Fruit fly (Drosophila melanogaster) whole organism, larva: ENCODE measurements around the gene CG7987.

Experiments used
- noc ChIP-seq: fragments of 200-800 bp; sonication (Bioruptor generic); optimal IDR thresholded peaks from 3 replicates; lab custom pipeline; 2019; ENCODE audit warnings: missing biosample characterization, mild to moderate bottlenecking, missing genetic modification characterization, moderate library complexity

CG7987 gene

DNA sequence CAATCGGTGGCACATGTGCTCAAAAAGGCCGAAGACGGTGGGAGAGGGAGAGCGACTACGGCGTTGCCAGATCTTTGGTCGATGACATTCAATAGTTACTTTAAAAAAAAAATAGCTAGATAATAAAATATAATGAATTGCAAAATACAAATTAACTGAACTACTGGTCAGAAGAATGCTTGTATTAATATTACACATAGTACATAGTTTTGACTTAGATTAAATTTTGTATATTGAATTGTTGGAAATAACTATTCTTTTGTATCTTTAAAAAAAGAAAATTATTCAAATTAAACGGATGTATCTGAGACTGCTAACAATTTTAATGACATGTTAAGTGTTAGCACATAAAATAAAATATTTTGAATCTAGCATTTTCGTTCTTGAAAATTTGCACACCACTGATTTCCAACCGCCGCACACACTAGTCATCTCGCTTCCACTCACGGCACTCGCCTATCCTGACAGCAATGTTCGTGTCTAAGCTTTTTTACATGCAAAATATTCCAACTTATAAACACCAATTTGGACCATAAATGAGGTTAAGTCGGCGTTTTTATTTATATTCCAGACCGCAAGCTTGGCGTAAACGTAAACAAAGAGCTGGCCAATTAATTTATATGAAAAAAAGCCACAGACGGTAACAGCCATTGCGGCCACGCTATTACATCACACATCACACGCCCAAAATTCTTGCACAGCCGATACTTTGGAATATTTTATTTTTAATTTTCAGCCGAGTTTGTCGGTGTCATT lies 547 bp downstream of the CG7987 start:
- peak; percentile 79 for TF ChIP-seq noc (tag; lab: Kevin White, UChicago)

DNA sequence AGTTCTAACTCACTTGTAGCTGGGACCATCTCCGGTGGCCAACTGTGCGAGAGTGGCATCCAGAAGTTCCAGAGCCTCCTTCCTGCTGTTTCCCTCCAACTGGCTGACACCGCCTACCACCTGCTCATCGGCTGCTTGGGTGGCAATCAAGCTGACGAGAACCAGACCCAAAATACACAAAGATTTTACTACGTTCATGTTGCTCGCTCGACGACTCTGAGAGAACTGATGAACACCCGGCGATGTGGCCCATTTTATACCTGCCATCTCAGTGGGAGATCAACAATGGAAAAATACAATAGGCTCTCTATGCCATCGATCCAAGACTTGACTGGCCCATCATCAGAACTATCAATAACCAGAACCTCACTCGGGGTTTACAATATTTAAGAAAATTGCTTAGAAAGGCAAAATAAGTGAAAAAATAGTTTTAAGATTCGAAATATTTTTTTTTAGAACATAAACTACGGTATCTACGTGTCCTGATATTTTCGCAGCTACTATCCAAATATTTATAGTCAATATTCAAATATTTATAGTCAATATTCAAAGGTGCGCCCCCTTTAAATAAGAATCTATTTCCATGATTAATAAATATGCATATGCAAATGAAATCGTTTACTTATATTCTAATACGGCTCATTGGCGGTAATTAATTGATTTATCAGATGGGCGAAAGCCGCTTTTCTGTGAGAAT lies 6.1 kb downstream of the CG7987 start, which contains the start of gene Cys:
TSS of gene Cys (minus strand) at position 234 of the 697 bp plus-strand sequence.
- TF ChIP-seq noc (tag; lab: Kevin White, UChicago): peak; percentile 36

DNA sequence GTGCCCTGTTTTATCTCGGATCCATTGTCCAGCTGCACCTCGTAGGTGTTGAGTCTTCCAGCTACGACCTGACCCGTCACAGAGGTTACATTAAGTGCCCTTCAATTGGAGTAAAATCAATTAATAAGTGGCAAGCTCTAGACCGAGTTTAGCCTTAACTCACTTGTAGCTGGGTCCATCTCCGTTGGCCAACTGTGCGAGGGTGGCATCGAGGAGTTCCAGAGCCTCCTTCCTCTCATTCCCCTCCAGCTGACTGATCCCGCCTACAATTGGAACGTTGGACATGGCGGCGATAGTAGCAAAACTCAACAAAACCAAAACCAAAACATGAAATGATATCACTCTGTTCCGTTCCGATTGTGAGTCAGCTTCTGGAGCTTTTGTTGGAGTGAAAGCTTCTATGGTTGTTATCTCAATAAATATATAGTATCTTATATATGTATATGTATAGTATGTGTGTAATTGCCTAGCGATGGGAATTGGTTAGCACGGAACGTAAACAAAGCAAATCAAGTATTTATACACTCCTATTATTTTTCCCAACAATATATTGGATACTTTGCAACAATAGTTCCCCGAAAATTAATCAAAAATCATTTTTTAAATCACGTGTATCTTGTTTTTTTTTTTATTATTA lies 7.1 kb downstream of the CG7987 start, which contains the start of gene CG8066:
TSS of gene CG8066 (minus strand) at position 347 of the 637 bp plus-strand sequence.
- TF ChIP-seq noc (tag; lab: Kevin White, UChicago): no peak

DNA sequence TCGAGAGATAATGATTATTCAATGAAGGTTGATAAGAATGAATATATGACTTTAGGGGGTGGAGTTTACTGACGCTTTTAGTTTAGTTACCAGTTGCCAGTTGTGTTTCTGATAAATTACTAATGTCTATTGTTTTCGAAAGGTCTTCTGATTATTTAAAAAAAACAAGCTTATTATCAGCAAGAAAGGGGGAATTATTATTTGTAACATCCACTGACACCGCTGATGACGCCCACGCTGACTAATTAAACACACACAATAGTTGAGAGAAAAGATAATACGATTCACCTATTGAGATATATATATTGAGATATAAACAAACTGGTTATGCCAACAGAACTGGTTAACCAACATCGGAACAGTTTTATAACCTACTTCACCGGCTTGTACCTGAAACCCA lies 7.9 kb downstream of the CG7987 start:
- no peak for TF ChIP-seq noc (tag; lab: Kevin White, UChicago)

DNA sequence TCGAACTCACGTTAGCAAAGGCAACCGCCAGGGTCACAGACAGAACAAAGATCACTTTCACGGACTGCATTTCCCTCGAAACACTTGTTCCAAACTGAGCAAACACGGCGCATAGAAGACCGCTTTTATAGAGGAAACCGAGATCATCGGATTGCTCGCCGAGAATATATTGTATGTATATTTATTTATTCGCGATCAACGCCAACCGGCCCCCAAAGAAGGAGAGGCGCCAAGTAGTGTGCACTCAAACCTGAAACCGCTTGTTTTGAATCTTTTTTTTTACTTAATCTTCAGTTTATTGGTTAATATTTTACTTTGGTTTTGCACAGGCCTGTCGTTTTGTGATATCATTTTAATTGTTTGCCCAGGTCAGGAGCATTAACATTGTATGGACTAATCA lies 8.4 kb downstream of the CG7987 start, which contains the start of gene CG31313:
TSS of gene CG31313 (minus strand) at position 101 of the 400 bp plus-strand sequence.
- no peak for TF ChIP-seq noc (tag; lab: Kevin White, UChicago)

DNA sequence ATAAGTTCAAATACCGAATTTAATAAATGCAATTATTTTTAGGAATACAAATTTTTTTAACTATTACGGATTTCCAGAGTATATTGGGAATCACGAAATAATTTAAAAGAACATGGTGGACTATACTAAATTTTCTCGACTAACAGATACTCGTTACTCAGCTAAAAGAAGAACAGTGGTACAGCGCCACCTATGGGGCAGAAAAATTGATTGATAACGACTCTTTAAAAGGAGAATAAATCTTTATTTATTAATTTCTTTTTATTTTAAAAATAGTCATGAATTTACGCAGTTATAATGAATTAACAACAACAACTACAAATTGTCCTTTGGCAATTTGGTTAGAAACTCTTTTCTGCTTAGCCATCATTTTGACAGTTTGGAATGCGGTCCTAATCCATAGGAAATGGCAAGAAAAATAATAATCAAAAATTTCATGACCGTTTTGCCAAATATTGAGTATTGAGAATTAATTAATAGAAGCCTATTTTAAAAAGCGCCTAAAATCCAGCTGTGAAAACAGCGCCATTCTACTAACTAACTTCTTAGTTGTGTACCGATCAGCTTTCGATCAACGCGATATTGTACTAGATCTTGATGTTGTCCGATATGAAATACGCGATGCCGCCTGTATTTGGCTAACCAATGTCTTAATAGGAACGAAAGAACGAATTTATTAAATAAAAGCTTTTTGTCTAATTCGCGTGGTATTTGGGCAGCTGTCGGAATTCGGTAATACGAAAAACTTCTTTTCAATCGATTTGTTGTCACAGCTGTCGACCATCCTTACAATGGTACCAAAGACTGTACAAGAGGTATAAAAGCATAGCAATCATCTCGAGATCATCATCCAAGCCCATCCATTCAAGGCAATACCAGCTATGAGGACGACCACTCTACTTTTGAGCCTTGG lies 10.4 kb downstream of the CG7987 start, which contains the start of gene CG14852:
TSS of gene CG14852 (plus strand) at position 863 of the 913 bp plus-strand sequence.
- TF ChIP-seq noc (tag; lab: Kevin White, UChicago): no peak

DNA sequence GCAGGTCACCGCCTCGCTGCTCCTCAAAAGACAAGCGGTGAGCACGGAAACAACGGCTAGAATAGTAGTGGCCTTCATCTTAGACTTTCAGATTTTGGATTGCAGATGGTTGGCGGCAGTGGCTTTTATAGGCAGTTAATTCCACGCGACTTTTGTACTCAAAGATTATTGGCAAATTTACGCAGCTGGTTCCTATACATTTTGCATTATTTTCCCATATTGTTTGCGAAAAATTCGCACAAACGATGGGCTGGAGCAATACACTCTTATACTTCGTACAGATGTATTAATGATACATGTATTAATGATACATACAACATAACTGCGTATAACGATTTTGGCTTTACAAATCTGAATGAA lies 11.0 kb downstream of the CG7987 start, which contains the start of gene CG8087:
TSS of gene CG8087 (minus strand) at position 101 of the 360 bp plus-strand sequence.
- TF ChIP-seq noc (tag; lab: Kevin White, UChicago): no peak

DNA sequence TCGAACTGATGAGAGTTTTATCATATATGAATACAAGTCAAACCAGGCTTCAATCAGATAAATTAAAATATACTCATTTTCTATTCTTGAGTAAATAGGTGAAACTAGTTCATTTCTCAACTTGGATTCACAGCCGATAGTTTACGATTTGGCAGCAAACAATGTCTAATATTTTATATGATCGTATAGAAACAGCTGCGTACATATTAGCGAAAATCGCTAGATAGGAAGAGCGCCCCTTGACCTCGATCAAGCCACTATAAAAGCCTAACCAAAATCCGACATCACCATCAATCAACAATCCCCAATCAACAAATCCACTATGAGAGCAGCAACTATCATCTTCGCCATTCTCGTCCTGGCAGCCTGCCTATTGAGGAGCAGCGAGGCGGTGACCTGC lies 13.6 kb downstream of the CG7987 start, which contains the start of gene CG14851:
TSS of gene CG14851 (plus strand) at position 301 of the 400 bp plus-strand sequence.
- TF ChIP-seq noc (tag; lab: Kevin White, UChicago): no peak

DNA sequence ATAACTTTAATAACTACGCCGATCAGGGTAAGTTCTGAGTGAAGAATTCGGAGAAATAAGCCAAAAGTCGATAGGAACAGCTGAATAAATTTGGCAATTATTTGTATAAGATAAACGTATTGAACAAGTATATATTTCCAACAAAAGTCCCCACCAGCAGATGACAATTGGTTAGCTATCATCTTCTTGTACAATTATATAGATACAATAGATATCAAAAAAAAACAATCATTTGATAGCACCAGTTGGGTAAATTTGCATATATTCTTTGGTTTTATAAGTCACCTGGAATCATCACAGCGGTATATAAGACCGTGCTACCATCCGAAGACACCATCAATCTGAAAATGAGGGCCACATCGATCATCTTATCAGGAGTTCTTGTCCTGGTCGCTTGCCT lies 15.1 kb downstream of the CG7987 start, which contains the start of gene Jig:
TSS of gene Jig (plus strand) at position 301 of the 400 bp plus-strand sequence.
- no peak for TF ChIP-seq noc (tag; lab: Kevin White, UChicago)

DNA sequence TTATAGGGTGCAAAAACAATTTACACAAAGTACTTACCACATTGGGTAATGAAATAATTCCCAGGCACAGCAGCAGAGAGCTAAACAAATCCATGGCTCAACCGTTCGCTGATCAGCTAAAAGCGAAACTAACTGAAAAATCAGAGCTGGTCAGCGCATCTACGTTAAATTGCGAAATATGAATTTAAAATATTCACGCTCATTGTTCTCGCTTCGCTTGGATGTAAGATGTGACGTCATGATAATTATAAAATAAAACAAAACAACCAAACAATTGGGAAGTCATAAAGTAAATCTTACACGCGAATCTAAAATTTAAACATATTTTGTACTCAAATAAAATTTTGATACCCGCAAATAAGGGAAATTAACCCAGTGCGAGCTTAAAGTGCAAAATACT lies 15.7 kb downstream of the CG7987 start, which contains the start of gene CG14854:
TSS of gene CG14854 (minus strand) at position 101 of the 400 bp plus-strand sequence.
- no peak for TF ChIP-seq noc (tag; lab: Kevin White, UChicago)

DNA sequence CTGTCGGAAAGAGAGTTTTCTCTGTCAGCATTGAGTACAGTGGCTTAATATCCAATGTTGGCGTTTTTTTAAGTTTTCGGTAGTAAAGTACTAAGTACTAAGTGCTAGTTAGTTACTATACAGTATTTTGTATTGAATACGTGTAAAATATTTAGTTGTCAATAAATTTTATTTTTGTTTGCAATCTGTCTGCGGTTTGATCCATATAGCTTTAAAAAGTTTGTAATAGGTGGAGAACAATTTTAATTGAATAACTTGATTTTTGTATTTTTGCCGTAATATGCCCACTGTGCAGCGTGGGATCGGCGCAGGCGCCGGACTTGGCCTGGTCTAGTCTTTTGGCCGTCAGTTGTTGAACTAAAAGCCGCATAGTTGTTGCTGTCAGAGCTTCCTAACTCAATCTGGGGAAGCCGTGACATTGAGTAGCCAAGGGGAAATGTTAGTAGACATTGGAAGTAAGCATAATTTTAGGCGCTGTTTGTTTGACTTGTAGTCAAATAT lies 17.3 kb downstream of the CG7987 start:
- peak; percentile 86 for TF ChIP-seq noc (tag; lab: Kevin White, UChicago)

DNA sequence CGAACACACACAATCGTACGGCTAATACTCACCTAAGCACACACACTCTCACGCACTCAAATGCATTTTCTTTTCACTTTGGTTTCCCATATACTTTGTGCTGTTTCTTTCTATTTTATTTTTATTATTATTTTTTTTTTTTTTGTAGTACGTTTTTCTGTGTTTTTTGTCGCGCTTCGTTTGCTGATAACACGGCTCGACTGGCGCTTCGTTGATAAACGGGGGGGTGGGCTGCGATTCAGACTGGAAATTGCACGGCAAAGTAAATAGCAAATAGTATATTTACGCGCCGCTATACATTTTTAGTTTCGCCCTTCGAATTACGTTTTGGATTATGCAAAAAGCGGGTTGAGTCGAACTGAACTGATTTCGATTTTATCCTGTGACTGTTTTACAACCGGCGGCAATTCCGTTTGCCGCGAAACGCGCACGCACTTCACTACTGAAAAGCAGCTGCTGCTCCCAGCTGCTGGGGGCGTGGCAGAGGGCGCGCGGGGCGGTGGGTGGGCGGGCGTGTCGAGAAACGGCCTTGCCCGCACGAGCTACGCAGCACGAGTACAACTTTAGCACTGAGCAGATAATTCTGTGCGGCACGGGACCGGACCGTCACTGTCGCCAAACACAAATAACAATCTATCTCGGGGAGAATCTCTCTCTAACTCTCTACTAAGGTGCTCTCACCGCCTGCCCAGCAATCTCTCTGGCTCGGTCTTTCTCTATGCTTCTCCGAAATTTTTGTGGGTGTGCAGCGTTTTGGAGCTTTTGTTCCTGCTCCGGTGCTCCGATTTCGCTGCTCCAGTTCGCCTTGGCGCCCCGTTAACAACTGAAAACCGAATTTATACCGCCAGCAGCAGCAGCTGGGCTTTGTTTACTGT lies 18.0 kb downstream of the CG7987 start, which contains the start of gene Pde6:
TSS of gene Pde6 (minus strand) at position 825 of the 875 bp plus-strand sequence.
- no peak for TF ChIP-seq noc (tag; lab: Kevin White, UChicago)

DNA sequence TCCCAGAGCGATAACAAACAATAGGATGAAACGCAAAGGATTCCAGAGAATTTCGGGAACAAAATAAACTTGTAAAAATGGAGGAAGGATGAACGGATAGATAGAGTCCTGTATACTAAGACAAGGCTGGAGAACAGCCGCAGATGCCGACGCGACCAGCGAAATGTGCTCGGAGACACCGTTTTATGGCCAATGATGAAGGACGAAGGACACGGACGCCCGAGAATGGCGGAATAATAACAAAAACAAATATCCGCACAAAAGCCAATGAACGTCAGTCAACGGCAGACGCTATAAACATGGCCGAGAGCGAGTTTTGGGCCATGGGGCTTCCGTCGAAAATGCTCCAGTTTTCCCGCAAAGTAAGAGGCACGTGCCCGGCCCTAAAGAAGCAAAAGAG lies 20.7 kb downstream of the CG7987 start:
- TF ChIP-seq noc (tag; lab: Kevin White, UChicago): no peak
